Fruit fly (Drosophila melanogaster): Measurements from ENCODE around the gene HP4.
A peak's percentile ranks its signal among the peaks of the same experiment; 100 is the strongest.

HP4 gene

dm6 chr3L:7976081-7976483 is at the start of gene HP4, which contains the start of gene CG8209:
TSS of gene HP4 (minus strand) at chr3L:7976154.
TSS of gene CG8209 (plus strand) at chr3L:7976406.
- TF ChIP-seq CG8924 (tag; optimal IDR thresholded peaks at IDR 0.05) = peak; percentile 89
- peak; percentile 64 for TF ChIP-seq jumu (GFP tag; optimal IDR thresholded peaks at IDR 0.05)
- peak; percentile 5 for TF ChIP-seq Usf (GFP tag; optimal IDR thresholded peaks at IDR 0.05)
- peak; percentile 67 for TF ChIP-seq CG13123 (GFP tag; optimal IDR thresholded peaks at IDR 0.05)
- peak; percentile 30 for TF ChIP-seq run (tag; optimal IDR thresholded peaks at IDR 0.05)
- peak; percentile 35 for TF ChIP-seq shn (GFP tag; optimal IDR thresholded peaks at IDR 0.05)
- TF ChIP-seq CG17912 (GFP tag; optimal IDR thresholded peaks at IDR 0.05) = peak; percentile 25
- TF ChIP-seq Optix (GFP tag; IDR thresholded peaks at IDR 0.05) = peak; percentile 58; the same call in 2 of the 3 replicates
- TF ChIP-seq CG34422 (GFP tag; IDR thresholded peaks at IDR 0.05) = peak; percentile 87
- peak; percentile 38 for TF ChIP-seq jing (GFP tag; optimal IDR thresholded peaks at IDR 0.05)
- peak; percentile 74 for TF ChIP-seq Drgx (GFP tag; IDR thresholded peaks at IDR 0.05)
- TF ChIP-seq CG18476 (GFP tag; optimal IDR thresholded peaks at IDR 0.05) = peak; percentile 75
- TF ChIP-seq Ada2b (GFP tag; IDR thresholded peaks at IDR 0.05) = peak; percentile 76
- TF ChIP-seq ATbp (GFP tag; optimal IDR thresholded peaks at IDR 0.05) = peak; percentile 55
- peak; percentile 84 for TF ChIP-seq CG18262 (tag; optimal IDR thresholded peaks at IDR 0.05)
- TF ChIP-seq CG12236 (GFP tag; optimal IDR thresholded peaks at IDR 0.05) = no peak
- peak; percentile 86 for TF ChIP-seq ranshi (GFP tag; IDR thresholded peaks at IDR 0.05)
- peak; percentile 47 for TF ChIP-seq CG15011 (GFP tag; optimal IDR thresholded peaks at IDR 0.05)
- TF ChIP-seq nerfin-1 (tag; optimal IDR thresholded peaks at IDR 0.05) = peak; percentile 61
- TF ChIP-seq Hsf (GFP tag; optimal IDR thresholded peaks at IDR 0.05) = peak; percentile 71
- TF ChIP-seq CG17612 (GFP tag; IDR thresholded peaks at IDR 0.05) = no peak
- TF ChIP-seq CG10274 (GFP tag; optimal IDR thresholded peaks at IDR 0.05) = peak; percentile 50
- peak; percentile 81 for TF ChIP-seq CG10543 (GFP tag; optimal IDR thresholded peaks at IDR 0.05)
- TF ChIP-seq luna (GFP tag; optimal IDR thresholded peaks at IDR 0.05) = no peak
- TF ChIP-seq Camta (GFP tag; optimal IDR thresholded peaks at IDR 0.05) = no peak
- peak; percentile 14 for TF ChIP-seq CG8944 (GFP tag; optimal IDR thresholded peaks at IDR 0.05)
- peak; percentile 69; the same call in 2 of the 3 replicates for TF ChIP-seq C15 (GFP tag; IDR thresholded peaks at IDR 0.05)
- peak; percentile 85 for TF ChIP-seq gsb-n (tag; optimal IDR thresholded peaks at IDR 0.05)
- TF ChIP-seq hth (optimal IDR thresholded peaks at IDR 0.05) = no peak
- peak; percentile 76 for TF ChIP-seq Fer3 (tag; optimal IDR thresholded peaks at IDR 0.05)
- TF ChIP-seq CG2202 (tag; optimal IDR thresholded peaks at IDR 0.05) = peak; percentile 36
- peak; percentile 58 for TF ChIP-seq CG12104 (GFP tag; optimal IDR thresholded peaks at IDR 0.05)
- peak; percentile 19 for TF ChIP-seq CG6654 (GFP tag; optimal IDR thresholded peaks at IDR 0.05)
- TF ChIP-seq CG17361 (GFP tag; IDR thresholded peaks at IDR 0.05) = peak; percentile 89
- no peak for TF ChIP-seq HLHmδ (GFP tag; optimal IDR thresholded peaks at IDR 0.05)
- TF ChIP-seq Poxn (GFP tag; IDR thresholded peaks at IDR 0.05) = peak; percentile 21; the same call in 1 of the 2 replicates
- no peak for TF ChIP-seq CG7745 (tag; optimal IDR thresholded peaks at IDR 0.05)
- TF ChIP-seq sr (GFP tag; IDR thresholded peaks at IDR 0.05) = no peak
- peak; percentile 31 for TF ChIP-seq slou (GFP tag; optimal IDR thresholded peaks at IDR 0.05)
- peak; percentile 28 for TF ChIP-seq CG8359 (GFP tag; optimal IDR thresholded peaks at IDR 0.05; ENCODE audit: borderline replicate concordance)
- no peak for TF ChIP-seq CG9876 (GFP tag; optimal IDR thresholded peaks at IDR 0.05)
- TF ChIP-seq CG11695 (GFP tag; IDR thresholded peaks at IDR 0.05) = peak; percentile 75
- TF ChIP-seq Xrp1 (GFP tag; IDR thresholded peaks at IDR 0.05) = peak; percentile 91
- peak; percentile 94 for TF ChIP-seq knrl (GFP tag; IDR thresholded peaks at IDR 0.05; ENCODE audit: partially characterized antibody)
- peak; percentile 90; the same call in 2 of the 3 replicates for TF ChIP-seq Opbp (GFP tag; IDR thresholded peaks at IDR 0.05; ENCODE audit: partially characterized antibody)
- TF ChIP-seq CG15601 (tag; optimal IDR thresholded peaks at IDR 0.05) = peak; percentile 79
- peak; percentile 88 for TF ChIP-seq hb (GFP tag; IDR thresholded peaks at IDR 0.05; ENCODE audit: partially characterized antibody)
- TF ChIP-seq gro (GFP tag; optimal IDR thresholded peaks at IDR 0.05) = peak; percentile 37
- TF ChIP-seq CG8388 (GFP tag; optimal IDR thresholded peaks at IDR 0.05) = peak; percentile 86
- TF ChIP-seq Lhr (GFP tag; optimal IDR thresholded peaks at IDR 0.05) = peak; percentile 36
- peak; percentile 34; the same call in 1 of the 2 replicates for TF ChIP-seq Oaz (GFP tag; IDR thresholded peaks at IDR 0.05)

All from whole organism, embryonic.